Fruit fly (Drosophila melanogaster): Measurements from ENCODE around the gene CG18530.
A peak's percentile ranks its signal among the peaks of the same experiment; 100 is the strongest.

- TF ChIP-seq EcR (GFP tag; optimal IDR thresholded peaks at IDR 0.05) (no peak), Pif1B (GFP tag; optimal IDR thresholded peaks at IDR 0.05) (no peak), CG4496 (GFP tag; IDR thresholded peaks at IDR 0.05) (peak; percentile 72; the same call in 2 of the 3 replicates), rn (GFP tag; IDR thresholded peaks at IDR 0.05) (no peak), CG14655 (GFP tag; optimal IDR thresholded peaks at IDR 0.05) (no peak)
Observed at dm6 chr3R:12662531-12662930, 29.4 kb downstream of the CG18530 start, which contains the start of gene CG14395.
